Fruit fly (Drosophila melanogaster) whole organism, prepupa: ENCODE results near the gene CG4080.
A peak's percentile ranks its signal among the peaks of the same experiment; 100 is the strongest.

Experiments
- CG11762 ChIP-seq: fragments of 200-800 bp; sonication (Bioruptor generic); optimal IDR thresholded peaks from 3 replicates; lab custom pipeline; 2016; ENCODE audit warnings: missing biosample characterization, missing genetic modification characterization; ENCODE audit not compliant: insufficient read depth
- CG11902 ChIP-seq: fragments of 200-800 bp; sonication (Bioruptor generic); optimal IDR thresholded peaks from 3 replicates; lab custom pipeline; 2016; ENCODE audit warnings: missing biosample characterization, missing genetic modification characterization
- CG15336 ChIP-seq: fragments of 200-800 bp; sonication (Bioruptor generic); IDR thresholded peaks from 2 replicates; pipeline ENCODE4 v1.3.6; 2022; ENCODE audit warnings: missing biosample characterization, missing genetic modification characterization
- CG1621 ChIP-seq: fragments of 200-800 bp; sonication (Bioruptor generic); optimal IDR thresholded peaks from 3 replicates; lab custom pipeline; 2018; ENCODE audit warnings: missing biosample characterization, mild to moderate bottlenecking, missing genetic modification characterization
- CG3032 ChIP-seq: fragments of 200-800 bp; optimal IDR thresholded peaks from 2 replicates; lab custom pipeline; 2019; ENCODE audit warnings: missing biosample characterization, mild to moderate bottlenecking, missing genetic modification characterization, moderate library complexity
- CG31627 ChIP-seq: fragments of 200-800 bp; sonication (Bioruptor generic); optimal IDR thresholded peaks from 3 replicates; lab custom pipeline; 2016; ENCODE audit warnings: missing biosample characterization, missing genetic modification characterization
- CG32006 ChIP-seq: fragments of 200-800 bp; sonication (Bioruptor generic); optimal IDR thresholded peaks from 3 replicates; lab custom pipeline; 2017; ENCODE audit warnings: missing biosample characterization, mild to moderate bottlenecking, missing genetic modification characterization
- CG34406 ChIP-seq: fragments of 200-800 bp; sonication (Bioruptor generic); optimal IDR thresholded peaks from 3 replicates; lab custom pipeline; 2016; ENCODE audit warnings: missing biosample characterization, missing genetic modification characterization
- CG3919 ChIP-seq: fragments of 200-800 bp; sonication (Bioruptor generic); optimal IDR thresholded peaks from 3 replicates; lab custom pipeline; 2016; ENCODE audit warnings: missing biosample characterization, missing genetic modification characterization
- CG4318 ChIP-seq: fragments of 200-800 bp; sonication (Bioruptor generic); optimal IDR thresholded peaks from 3 replicates; lab custom pipeline; 2017; ENCODE audit warnings: missing biosample characterization, mild to moderate bottlenecking, missing genetic modification characterization
- CG6163 ChIP-seq: fragments of 200-800 bp; sonication (Bioruptor generic); IDR thresholded peaks from 3 replicates; pipeline ENCODE4 v1.3.6; 2022; ENCODE audit warnings: missing biosample characterization, missing genetic modification characterization
- CG6276 ChIP-seq: fragments of 200-800 bp; sonication (Bioruptor generic); optimal IDR thresholded peaks from 2 replicates; lab custom pipeline; 2017; ENCODE audit warnings: missing biosample characterization, mild to moderate bottlenecking, missing genetic modification characterization
- CG6792 ChIP-seq: fragments of 200-800 bp; sonication (Bioruptor generic); optimal IDR thresholded peaks from 3 replicates; lab custom pipeline; 2016; ENCODE audit warnings: missing biosample characterization, missing genetic modification characterization
- CG6808 ChIP-seq: fragments of 200-800 bp; sonication (Bioruptor generic); optimal IDR thresholded peaks from 3 replicates; lab custom pipeline; 2017; ENCODE audit warnings: missing biosample characterization, missing genetic modification characterization, mild to moderate bottlenecking, moderate library complexity, missing genetic modification reagents
- CG8119 ChIP-seq: fragments of 200-800 bp; sonication (Bioruptor generic); IDR thresholded peaks from 3 replicates; pipeline ENCODE4 v1.3.6; 2022; ENCODE audit warnings: missing biosample characterization, missing genetic modification characterization
- CG8632 ChIP-seq: fragments of 200-800 bp; sonication (Bioruptor generic); optimal IDR thresholded peaks from 3 replicates; lab custom pipeline; 2016; ENCODE audit warnings: missing biosample characterization, missing genetic modification characterization
- CG9139 ChIP-seq: fragments of 200-800 bp; sonication (Bioruptor generic); optimal IDR thresholded peaks from 3 replicates; lab custom pipeline; 2017; ENCODE audit warnings: missing biosample characterization, mild to moderate bottlenecking, missing genetic modification characterization
- Eip75B ChIP-seq: fragments of 200-800 bp; sonication (Bioruptor generic); optimal IDR thresholded peaks from 3 replicates; lab custom pipeline; 2016; ENCODE audit warnings: missing biosample characterization, missing genetic modification characterization
- Eip78C ChIP-seq: fragments of 200-800 bp; sonication (Bioruptor generic); peaks from one replicate; lab custom pipeline; 2016; ENCODE audit warnings: missing biosample characterization, missing genetic modification characterization
- Eip93F ChIP-seq: fragments of 200-800 bp; sonication (Bioruptor generic); optimal IDR thresholded peaks from 2 replicates; lab custom pipeline; 2016; ENCODE audit warnings: missing biosample characterization, mild to moderate bottlenecking, missing genetic modification characterization
- Ets96B ChIP-seq: fragments of 200-800 bp; optimal IDR thresholded peaks from 2 replicates; lab custom pipeline; 2019; ENCODE audit warnings: missing biosample characterization, mild to moderate bottlenecking, missing genetic modification characterization, moderate library complexity
- Gug ChIP-seq: fragments of 200-800 bp; sonication (Bioruptor generic); IDR thresholded peaks from 2 replicates; pipeline ENCODE4 v1.3.6; 2022; ENCODE audit warnings: missing biosample characterization, missing genetic modification characterization
- Hr4 ChIP-seq: fragments of 200-800 bp; sonication (Bioruptor generic); optimal IDR thresholded peaks from 3 replicates; lab custom pipeline; 2016; ENCODE audit warnings: missing biosample characterization, missing genetic modification characterization
- Lpt ChIP-seq: fragments of 200-800 bp; sonication (Bioruptor generic); optimal IDR thresholded peaks from 3 replicates; lab custom pipeline; 2016; ENCODE audit warnings: missing biosample characterization, missing genetic modification characterization
- Met ChIP-seq: fragments of 200-800 bp; sonication (Bioruptor generic); optimal IDR thresholded peaks from 3 replicates; lab custom pipeline; 2016; ENCODE audit warnings: missing biosample characterization, missing genetic modification characterization
- OdsH ChIP-seq: fragments of 200-800 bp; sonication (Bioruptor generic); optimal IDR thresholded peaks from 3 replicates; lab custom pipeline; 2016; ENCODE audit warnings: missing biosample characterization, missing genetic modification characterization
- Smox ChIP-seq: fragments of 200-800 bp; sonication (Bioruptor generic); optimal IDR thresholded peaks from 3 replicates; lab custom pipeline; 2016; ENCODE audit warnings: missing biosample characterization, missing genetic modification characterization
- Sox102F ChIP-seq: fragments of 200-800 bp; sonication (Bioruptor generic); optimal IDR thresholded peaks from 2 replicates; lab custom pipeline; 2016; ENCODE audit warnings: missing biosample characterization, mild to moderate bottlenecking, missing genetic modification characterization
- Sox14 ChIP-seq: fragments of 200-800 bp; sonication (Bioruptor generic); optimal IDR thresholded peaks from 3 replicates; lab custom pipeline; 2016; ENCODE audit warnings: missing biosample characterization, missing genetic modification characterization
- acj6 ChIP-seq: fragments of 200-800 bp; sonication (Bioruptor generic); optimal IDR thresholded peaks from 3 replicates; lab custom pipeline; 2016; ENCODE audit warnings: missing biosample characterization, missing genetic modification characterization
- cyc ChIP-seq: fragments of 200-800 bp; sonication (Bioruptor generic); optimal IDR thresholded peaks from 3 replicates; lab custom pipeline; 2016; ENCODE audit warnings: missing biosample characterization, missing genetic modification characterization
- dac ChIP-seq: fragments of 200-800 bp; sonication (Bioruptor generic); optimal IDR thresholded peaks from 2 replicates; lab custom pipeline; 2017; ENCODE audit warnings: missing biosample characterization, mild to moderate bottlenecking, missing genetic modification characterization
- dsx ChIP-seq: fragments of 200-800 bp; optimal IDR thresholded peaks from 3 replicates; lab custom pipeline; 2019; ENCODE audit warnings: missing biosample characterization, mild to moderate bottlenecking, missing genetic modification characterization, moderate library complexity; ENCODE audit not compliant: poor library complexity, severe bottlenecking
- esn ChIP-seq: fragments of 200-800 bp; sonication (Bioruptor generic); optimal IDR thresholded peaks from 2 replicates; lab custom pipeline; 2016; ENCODE audit warnings: missing biosample characterization, mild to moderate bottlenecking, missing genetic modification characterization, moderate library complexity
- fd59A ChIP-seq: fragments of 200-800 bp; sonication (Bioruptor generic); optimal IDR thresholded peaks from 2 replicates; lab custom pipeline; 2017; ENCODE audit warnings: missing biosample characterization, mild to moderate bottlenecking, missing genetic modification characterization, missing genetic modification reagents
- fkh ChIP-seq: fragments of 200-800 bp; sonication (Bioruptor generic); optimal IDR thresholded peaks from 3 replicates; lab custom pipeline; 2017; ENCODE audit warnings: missing biosample characterization, mild to moderate bottlenecking, missing genetic modification characterization, moderate library complexity
- net ChIP-seq: fragments of 200-800 bp; sonication (Bioruptor generic); optimal IDR thresholded peaks from 3 replicates; lab custom pipeline; 2016; ENCODE audit warnings: missing biosample characterization, missing genetic modification characterization
- pdm3 ChIP-seq: fragments of 200-800 bp; sonication (Bioruptor generic); optimal IDR thresholded peaks from 3 replicates; lab custom pipeline; 2016; ENCODE audit warnings: missing biosample characterization, missing genetic modification characterization
- salr ChIP-seq, 2 experiments: fragments of 200-800 bp; sonication (Bioruptor generic); optimal IDR thresholded peaks; 3 replicates each; lab custom pipeline; 2016 to 2018; ENCODE audit warnings: missing biosample characterization in 2 of 2, missing genetic modification characterization in 2 of 2, mild to moderate bottlenecking in 1 of 2
- spab ChIP-seq: fragments of 200-800 bp; sonication (Bioruptor generic); optimal IDR thresholded peaks from 2 replicates; lab custom pipeline; 2017; ENCODE audit warnings: missing biosample characterization, mild to moderate bottlenecking, missing genetic modification characterization, missing genetic modification reagents
- svp ChIP-seq: fragments of 200-800 bp; sonication (Bioruptor generic); peaks from one replicate; lab custom pipeline; 2016; ENCODE audit warnings: missing biosample characterization, missing genetic modification characterization
- topi ChIP-seq: fragments of 200-800 bp; sonication (Bioruptor generic); optimal IDR thresholded peaks from 3 replicates; lab custom pipeline; 2016; ENCODE audit warnings: missing biosample characterization, missing genetic modification characterization
- vri ChIP-seq: fragments of 200-800 bp; sonication (Bioruptor generic); optimal IDR thresholded peaks from 3 replicates; lab custom pipeline; 2016; ENCODE audit warnings: missing biosample characterization, mild to moderate bottlenecking, missing genetic modification characterization

The CG4080 gene

dm6 chr3L:9424528-9424911 lies 25.5 kb upstream of the CG4080 start:
- TF ChIP-seq Met (GFP tag; lab: Kevin White, UChicago) (peak; percentile 40), CG3032 (tag; lab: Kevin White, UChicago) (peak; percentile 2), net (GFP tag; lab: Kevin White, UChicago) (peak; percentile 12), Gug (GFP tag; lab: Robert Waterston, UW) (no peak), CG8119 (GFP tag; lab: Robert Waterston, UW) (peak; percentile 44; the same call in 2 of the 3 replicates), Eip75B (GFP tag; lab: Kevin White, UChicago) (peak; percentile 27), CG6808 (GFP tag; lab: Kevin White, UChicago) (no peak), Ets96B (peak; percentile 22), CG15336 (GFP tag; lab: Robert Waterston, UW) (peak; percentile 58; the same call in 1 of the 2 replicates), topi (GFP tag; lab: Kevin White, UChicago) (no peak), CG34406 (peak; percentile 27), CG6163 (GFP tag; lab: Robert Waterston, UW) (peak; percentile 11; the same call in 1 of the 3 replicates), CG6792 (GFP tag; lab: Kevin White, UChicago) (peak; percentile 13), esn (GFP tag; lab: Kevin White, UChicago) (peak; percentile 47), dsx (GFP tag; lab: Kevin White, UChicago) (peak; percentile 6), CG1621 (tag; lab: Kevin White, UChicago) (no peak), Lpt (GFP tag; lab: Kevin White, UChicago) (no peak), CG3919 (GFP tag; lab: Kevin White, UChicago) (peak; percentile 28), Hr4 (GFP tag; lab: Kevin White, UChicago) (peak; percentile 64), Sox102F (GFP tag; lab: Kevin White, UChicago) (peak; percentile 31), CG6276 (GFP tag; lab: Kevin White, UChicago) (peak; percentile 24), svp (peak; percentile 75), acj6 (peak; percentile 11), CG8632 (GFP tag; lab: Kevin White, UChicago) (peak; percentile 4), pdm3 (GFP tag; lab: Kevin White, UChicago) (peak; percentile 10), Smox (GFP tag; lab: Kevin White, UChicago) (peak; percentile 40), Sox14 (GFP tag; lab: Kevin White, UChicago) (peak; percentile 7), CG32006 (GFP tag; lab: Kevin White, UChicago) (peak; percentile 28), OdsH (GFP tag; lab: Kevin White, UChicago) (peak; percentile 35), Eip78C (peak; percentile 84), spab (GFP tag; lab: Kevin White, UChicago) (no peak)

dm6 chr3L:9423757-9424527 lies 24.9 kb upstream of the CG4080 start:
- TF ChIP-seq vri (GFP tag; lab: Kevin White, UChicago) (peak; percentile 69), dac (no peak), svp (peak; percentile 73)

dm6 chr3L:9422636-9423419 lies 23.8 kb upstream of the CG4080 start, which contains the start of gene aay:
Gene aay (plus strand): TSS chr3L:9423253.
- peak; percentile 99 for TF ChIP-seq CG8119 (GFP tag; lab: Robert Waterston, UW)
- TF ChIP-seq CG1621 (tag; lab: Kevin White, UChicago): peak; percentile 97
- peak; percentile 98 for TF ChIP-seq CG11902 (GFP tag; lab: Kevin White, UChicago)
- peak; percentile 98 for TF ChIP-seq CG11762 (GFP tag; lab: Kevin White, UChicago)
- peak; percentile 99 for TF ChIP-seq Sox14 (GFP tag; lab: Kevin White, UChicago)
- TF ChIP-seq Gug (GFP tag; lab: Robert Waterston, UW): peak; percentile 98
- peak; percentile 100 for TF ChIP-seq Sox102F (GFP tag; lab: Kevin White, UChicago)
- TF ChIP-seq esn (GFP tag; lab: Kevin White, UChicago): peak; percentile 100
- TF ChIP-seq dsx (GFP tag; lab: Kevin White, UChicago): peak; percentile 97
- peak; percentile 99 for TF ChIP-seq CG31627 (GFP tag; lab: Kevin White, UChicago)
- peak; percentile 95 to 96 for TF ChIP-seq salr (GFP tag; optimal IDR thresholded peaks at IDR 0.05; lab: Kevin White, UChicago)
- peak; percentile 92 for TF ChIP-seq fkh (GFP tag; lab: Kevin White, UChicago)
- peak; percentile 99 for TF ChIP-seq Eip93F (GFP tag; lab: Kevin White, UChicago)
- peak; percentile 92 for TF ChIP-seq CG9139
- TF ChIP-seq net (GFP tag; lab: Kevin White, UChicago): peak; percentile 99
- peak; percentile 99 for TF ChIP-seq pdm3 (GFP tag; lab: Kevin White, UChicago)
- peak; percentile 95 for TF ChIP-seq fd59A (GFP tag; lab: Kevin White, UChicago)
- TF ChIP-seq CG4318 (GFP tag; lab: Kevin White, UChicago): peak; percentile 94
- peak; percentile 99 for TF ChIP-seq Hr4 (GFP tag; lab: Kevin White, UChicago)
- peak; percentile 99 for TF ChIP-seq CG32006 (GFP tag; lab: Kevin White, UChicago)
- peak; percentile 100 for TF ChIP-seq CG34406
- peak; percentile 99 for TF ChIP-seq cyc (GFP tag; lab: Kevin White, UChicago)
- TF ChIP-seq Lpt (GFP tag; lab: Kevin White, UChicago): peak; percentile 97
